Fruit fly (Drosophila melanogaster) whole organism, embryonic: Measurements from ENCODE around the gene ssp3.
A peak's percentile ranks its signal among the peaks of the same experiment; 100 is the strongest.

Experiments used
- Atf6 ChIP-seq: fragments of 200-800 bp; sonication (Bioruptor generic); IDR thresholded peaks from 2 replicates; pipeline ENCODE4 v1.3.6; 2022; ENCODE audit warnings: missing biosample characterization, missing genetic modification characterization
- CG10147 ChIP-seq: fragments of 200-800 bp; sonication (Bioruptor generic); optimal IDR thresholded peaks from 2 replicates; lab custom pipeline; 2019; ENCODE audit warnings: missing biosample characterization, mild to moderate bottlenecking, missing genetic modification characterization, moderate library complexity
- CG10209 ChIP-seq: fragments of 200-800 bp; sonication (Bioruptor generic); optimal IDR thresholded peaks from 3 replicates; lab custom pipeline; 2017; ENCODE audit warnings: missing biosample characterization, mild to moderate bottlenecking, missing genetic modification characterization, missing genetic modification reagents
- CG1024 ChIP-seq: fragments of 200-800 bp; sonication (Bioruptor generic); IDR thresholded peaks from 2 replicates; pipeline ENCODE4 v1.3.6; 2022; ENCODE audit warnings: missing biosample characterization, missing genetic modification characterization
- CG11696 ChIP-seq: fragments of 200-800 bp; sonication (Bioruptor generic); IDR thresholded peaks from 2 replicates; pipeline ENCODE4 v1.3.6; 2022; ENCODE audit warnings: missing biosample characterization, missing genetic modification characterization
- CG12744 ChIP-seq: fragments of 200-800 bp; sonication (Bioruptor generic); optimal IDR thresholded peaks from 2 replicates; lab custom pipeline; 2016; ENCODE audit warnings: missing biosample characterization, missing genetic modification characterization
- CG13775 ChIP-seq: fragments of 200-800 bp; sonication (Bioruptor generic); optimal IDR thresholded peaks from 3 replicates; lab custom pipeline; 2017; ENCODE audit warnings: missing biosample characterization, mild to moderate bottlenecking, missing genetic modification characterization
- CG18476 ChIP-seq: fragments of 200-800 bp; sonication (Bioruptor generic); optimal IDR thresholded peaks from 2 replicates; lab custom pipeline; 2016; ENCODE audit warnings: missing biosample characterization, mild to moderate bottlenecking, missing genetic modification characterization
- CG2120 ChIP-seq: fragments of 200-800 bp; sonication (Bioruptor generic); optimal IDR thresholded peaks from 3 replicates; lab custom pipeline; 2016; ENCODE audit warnings: missing biosample characterization, missing genetic modification characterization
- CG2129 ChIP-seq: fragments of 200-800 bp; sonication (Bioruptor generic); IDR thresholded peaks from 2 replicates; pipeline ENCODE4 v1.3.6; 2022; ENCODE audit warnings: missing biosample characterization, missing genetic modification characterization; ENCODE audit not compliant: partially characterized antibody
- CG30403 ChIP-seq: fragments of 200-800 bp; sonication (Bioruptor generic); optimal IDR thresholded peaks from 3 replicates; lab custom pipeline; 2016; ENCODE audit warnings: missing biosample characterization, missing genetic modification characterization
- CG32772 ChIP-seq: fragments of 200-800 bp; sonication (Bioruptor generic); IDR thresholded peaks from 2 replicates; pipeline ENCODE4 v1.3.6; 2022; ENCODE audit warnings: missing biosample characterization, missing genetic modification characterization
- CG4328 ChIP-seq: fragments of 200-800 bp; sonication (Bioruptor generic); optimal IDR thresholded peaks from 3 replicates; lab custom pipeline; 2017; ENCODE audit warnings: missing biosample characterization, missing genetic modification reagents, missing genetic modification characterization
- CG5245 ChIP-seq: fragments of 200-800 bp; sonication (Bioruptor generic); optimal IDR thresholded peaks from 3 replicates; lab custom pipeline; 2016; ENCODE audit warnings: missing biosample characterization, missing genetic modification characterization
- CG6272 ChIP-seq: fragments of 200-800 bp; sonication (Bioruptor generic); IDR thresholded peaks from 2 replicates; pipeline ENCODE4 v1.3.6; 2022; ENCODE audit warnings: missing biosample characterization, missing genetic modification characterization
- CrebB ChIP-seq: fragments of 200-800 bp; sonication (Bioruptor generic); optimal IDR thresholded peaks from 3 replicates; lab custom pipeline; 2018; ENCODE audit warnings: missing biosample characterization, mild to moderate bottlenecking, missing genetic modification characterization
- Dbx ChIP-seq: fragments of 200-800 bp; sonication (Bioruptor generic); IDR thresholded peaks from 3 replicates; pipeline ENCODE4 v1.3.6; 2022; ENCODE audit warnings: missing biosample characterization, missing genetic modification characterization
- E2f2 ChIP-seq: fragments of 200-800 bp; sonication (Bioruptor generic); IDR thresholded peaks from 2 replicates; pipeline ENCODE4 v1.3.6; 2022; ENCODE audit warnings: missing biosample characterization, missing genetic modification characterization
- HHEX ChIP-seq: fragments of 200-800 bp; sonication (Bioruptor generic); optimal IDR thresholded peaks from 3 replicates; lab custom pipeline; 2017; ENCODE audit warnings: missing biosample characterization, mild to moderate bottlenecking, missing genetic modification characterization, missing genetic modification reagents
- Hr78 ChIP-seq, 2 experiments: fragments of 200-800 bp in 1 of 2; fragments of >200 bp in 1 of 2; sonication (Bioruptor generic) in 1 of 2; optimal IDR thresholded peaks; 2 replicates each; lab custom pipeline; 2017 to 2019; ENCODE audit warnings: missing biosample characterization in 2 of 2, missing genetic modification characterization in 2 of 2, mild to moderate bottlenecking in 1 of 2, moderate library complexity in 1 of 2
- Lpt ChIP-seq: fragments of >200 bp; optimal IDR thresholded peaks from 2 replicates; lab custom pipeline; 2018; ENCODE audit warnings: missing biosample characterization, missing genetic modification characterization
- Med ChIP-seq: fragments of 200-800 bp; sonication (Bioruptor generic); peaks from one replicate; lab custom pipeline; 2016; ENCODE audit warnings: missing biosample characterization, missing genetic modification characterization, mild to moderate bottlenecking, inconsistent platforms, moderate library complexity
- Mes4 ChIP-seq: fragments of 200-800 bp; sonication (Bioruptor generic); optimal IDR thresholded peaks from 2 replicates; lab custom pipeline; 2016; ENCODE audit warnings: missing biosample characterization, missing genetic modification characterization
- Oli ChIP-seq: fragments of 200-800 bp; sonication (Bioruptor generic); optimal IDR thresholded peaks from 2 replicates; lab custom pipeline; 2018; ENCODE audit warnings: missing biosample characterization, mild to moderate bottlenecking, missing genetic modification characterization, moderate library complexity
- Poxn ChIP-seq: fragments of 200-800 bp; sonication (Bioruptor generic); IDR thresholded peaks from 2 replicates; pipeline ENCODE4 v1.3.6; 2022; ENCODE audit warnings: missing biosample characterization, missing genetic modification characterization
- Ravus ChIP-seq: fragments of 200-800 bp; sonication (Bioruptor generic); IDR thresholded peaks from 2 replicates; pipeline ENCODE4 v1.3.6; 2022; ENCODE audit warnings: missing biosample characterization, missing genetic modification characterization
- Sox100B ChIP-seq: fragments of 200-800 bp; sonication (Bioruptor generic); optimal IDR thresholded peaks from 3 replicates; lab custom pipeline; 2018; ENCODE audit warnings: missing biosample characterization, mild to moderate bottlenecking, missing genetic modification characterization
- ara ChIP-seq: fragments of 200-800 bp; sonication (Bioruptor generic); IDR thresholded peaks from 2 replicates; pipeline ENCODE4 v1.3.6; 2022; ENCODE audit warnings: missing biosample characterization, missing genetic modification characterization
- ato ChIP-seq: fragments of 200-800 bp; sonication (Bioruptor generic); IDR thresholded peaks from 2 replicates; pipeline ENCODE4 v1.3.6; 2022; ENCODE audit warnings: missing biosample characterization, missing genetic modification characterization; ENCODE audit not compliant: partially characterized antibody
- chm ChIP-seq: fragments of 200-800 bp; sonication (Bioruptor generic); IDR thresholded peaks from 2 replicates; pipeline ENCODE4 v1.3.6; 2022; ENCODE audit warnings: missing biosample characterization, missing genetic modification characterization
- da ChIP-seq: fragments of 200-800 bp; sonication (Bioruptor generic); optimal IDR thresholded peaks from 2 replicates; lab custom pipeline; 2016; ENCODE audit warnings: missing biosample characterization, missing genetic modification characterization
- dysf ChIP-seq: fragments of 200-800 bp; sonication (Bioruptor generic); IDR thresholded peaks from 3 replicates; pipeline ENCODE4 v1.3.6; 2022; ENCODE audit warnings: missing biosample characterization, missing genetic modification characterization
- ems ChIP-seq: fragments of 200-800 bp; sonication (Bioruptor generic); optimal IDR thresholded peaks from 3 replicates; lab custom pipeline; 2016; ENCODE audit warnings: missing biosample characterization, missing genetic modification characterization
- ftz-f1 ChIP-seq: fragments of 200-800 bp; sonication (Bioruptor generic); optimal IDR thresholded peaks from 2 replicates; lab custom pipeline; 2016; ENCODE audit warnings: missing biosample characterization, missing genetic modification characterization
- fu2 ChIP-seq: fragments of 200-800 bp; sonication (Bioruptor generic); optimal IDR thresholded peaks from 2 replicates; lab custom pipeline; 2016; ENCODE audit warnings: missing biosample characterization, missing genetic modification characterization
- gro ChIP-seq: fragments of 200-800 bp; sonication (Bioruptor generic); optimal IDR thresholded peaks from 2 replicates; lab custom pipeline; 2016; ENCODE audit warnings: missing biosample characterization, missing genetic modification characterization
- kah ChIP-seq: fragments of 200-800 bp; sonication (Bioruptor generic); optimal IDR thresholded peaks from 2 replicates; lab custom pipeline; 2018; ENCODE audit warnings: missing biosample characterization, mild to moderate bottlenecking, missing genetic modification characterization
- mirr ChIP-seq: fragments of 200-800 bp; sonication (Bioruptor generic); optimal IDR thresholded peaks from 3 replicates; lab custom pipeline; 2018; ENCODE audit warnings: missing biosample characterization, mild to moderate bottlenecking, missing genetic modification characterization
- pan ChIP-seq, 4 experiments: fragments of >200 bp in 3 of 4; fragments of 200-800 bp in 1 of 4; sonication (Bioruptor generic) in 1 of 4; optimal IDR thresholded peaks in 3 of 4; IDR thresholded peaks in 1 of 4; 2 replicates each; pipeline versions ENCODE4 v1.3.6 to Lab custom; 2017 to 2022; ENCODE audit warnings: missing biosample characterization in 2 of 4, missing genetic modification characterization in 2 of 4, mixed read lengths in 1 of 4
- peb ChIP-seq: fragments of 200-800 bp; sonication (Bioruptor generic); IDR thresholded peaks from 2 replicates; pipeline ENCODE4 v1.3.6; 2022; ENCODE audit warnings: missing biosample characterization, missing genetic modification characterization
- prd ChIP-seq, 3 experiments: fragments of >200 bp in 2 of 3; fragments of 200-800 bp in 1 of 3; sonication (Bioruptor generic) in 1 of 3; optimal IDR thresholded peaks in 2 of 3; IDR thresholded peaks in 1 of 3; 2 replicates in 2 of 3; 3 replicates in 1 of 3; pipeline versions ENCODE4 v1.3.6 to Lab custom; 2017 to 2022; ENCODE audit warnings: missing biosample characterization in 1 of 3, missing genetic modification characterization in 1 of 3
- pros ChIP-seq: fragments of 200-800 bp; sonication (Bioruptor generic); optimal IDR thresholded peaks from 3 replicates; lab custom pipeline; 2019; ENCODE audit warnings: missing biosample characterization, mild to moderate bottlenecking, missing genetic modification characterization, moderate library complexity
- sd ChIP-seq: fragments of 200-800 bp; sonication (Bioruptor generic); optimal IDR thresholded peaks from 3 replicates; lab custom pipeline; 2018; ENCODE audit warnings: missing biosample characterization, mild to moderate bottlenecking, missing genetic modification characterization, moderate library complexity
- sim ChIP-seq: fragments of 200-800 bp; sonication (Bioruptor generic); IDR thresholded peaks from 2 replicates; pipeline ENCODE4 v1.3.6; 2022; ENCODE audit warnings: missing biosample characterization, missing genetic modification characterization
- sisA ChIP-seq: fragments of 200-800 bp; sonication (Bioruptor generic); IDR thresholded peaks from 2 replicates; pipeline ENCODE4 v1.3.6; 2022; ENCODE audit warnings: missing biosample characterization, missing genetic modification characterization
- slou ChIP-seq: fragments of 200-800 bp; sonication (Bioruptor generic); optimal IDR thresholded peaks from 3 replicates; lab custom pipeline; 2016; ENCODE audit warnings: missing biosample characterization, missing genetic modification characterization
- trh ChIP-seq: fragments of 200-800 bp; sonication (Bioruptor generic); optimal IDR thresholded peaks from 2 replicates; lab custom pipeline; 2016; ENCODE audit warnings: missing biosample characterization, missing genetic modification characterization
- unc-4 ChIP-seq: fragments of 200-800 bp; sonication (Bioruptor generic); IDR thresholded peaks from 2 replicates; pipeline ENCODE4 v1.3.6; 2022; ENCODE audit warnings: missing biosample characterization, missing genetic modification characterization; ENCODE audit not compliant: partially characterized antibody
- wek ChIP-seq: fragments of 200-800 bp; sonication (Bioruptor generic); optimal IDR thresholded peaks from 3 replicates; lab custom pipeline; 2018; ENCODE audit warnings: missing biosample characterization, mild to moderate bottlenecking, missing genetic modification characterization, moderate library complexity
- zen2 ChIP-seq: fragments of 200-800 bp; sonication (Bioruptor generic); IDR thresholded peaks from 3 replicates; pipeline ENCODE4 v1.3.6; 2022; ENCODE audit warnings: missing biosample characterization, missing genetic modification characterization; ENCODE audit not compliant: partially characterized antibody
- zf30C ChIP-seq: fragments of 200-800 bp; sonication (Bioruptor generic); optimal IDR thresholded peaks from 3 replicates; lab custom pipeline; 2018; ENCODE audit warnings: missing biosample characterization, mild to moderate bottlenecking, missing genetic modification characterization

ssp3 gene

DNA sequence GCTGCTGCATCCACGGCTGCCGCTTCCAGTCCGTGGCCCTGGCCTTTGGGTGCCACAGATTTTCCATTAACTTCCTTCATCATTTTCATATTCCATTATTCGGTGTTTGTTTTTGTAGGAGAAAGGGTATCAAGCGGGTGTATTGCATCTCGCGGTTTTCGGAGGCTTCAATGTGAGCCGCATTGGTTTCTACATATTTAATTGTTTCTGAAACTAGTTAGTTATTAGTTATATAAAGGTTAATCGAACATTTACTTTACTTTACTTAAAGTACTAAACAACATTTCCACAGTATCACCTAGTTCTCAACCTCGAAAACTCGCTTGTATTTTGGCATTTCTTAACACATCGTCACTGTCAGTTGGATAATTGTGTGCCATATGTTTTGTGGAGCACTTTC lies 43.9 kb downstream of the ssp3 start (continued):
- peak; percentile 20 for TF ChIP-seq CG5245 (GFP tag; lab: Kevin White, UChicago)
- TF ChIP-seq mirr (GFP tag; lab: Kevin White, UChicago): no peak
- TF ChIP-seq CrebB (tag; lab: Kevin White, UChicago): no peak
- no peak for TF ChIP-seq Lpt (GFP tag; lab: Kevin White, UChicago)
- TF ChIP-seq Sox100B (GFP tag; lab: Kevin White, UChicago): peak; percentile 24
- TF ChIP-seq Oli (tag; lab: Kevin White, UChicago): peak; percentile 52
- TF ChIP-seq ato (GFP tag; lab: Robert Waterston, UW): no peak
- no peak for TF ChIP-seq E2f2
- TF ChIP-seq zf30C (GFP tag; lab: Kevin White, UChicago): no peak
- TF ChIP-seq ems (GFP tag; lab: Kevin White, UChicago): no peak
- no peak for TF ChIP-seq CG4328 (GFP tag; lab: Kevin White, UChicago)
- peak; percentile 37 for TF ChIP-seq sisA (GFP tag; lab: Robert Waterston, UW)
- TF ChIP-seq kah (GFP tag; lab: Kevin White, UChicago): no peak
- TF ChIP-seq wek (GFP tag; lab: Kevin White, UChicago): no peak
- peak; percentile 36; the same call in 1 of the 2 replicates for TF ChIP-seq peb
- no peak for TF ChIP-seq Atf6
- no peak for TF ChIP-seq sim (GFP tag; lab: Robert Waterston, UW)
- TF ChIP-seq CG10209 (GFP tag; lab: Kevin White, UChicago): peak; percentile 2
- no peak for TF ChIP-seq CG2120
- TF ChIP-seq prd (optimal IDR thresholded peaks at IDR 0.05; lab: Kevin White, UChicago): no peak
- TF ChIP-seq prd (GFP tag; IDR thresholded peaks at IDR 0.05; lab: Robert Waterston, UW): peak; percentile 71
- peak; percentile 87 for TF ChIP-seq Med (GFP tag; lab: Kevin White, UChicago)
- peak; percentile 37 for TF ChIP-seq CG30403 (GFP tag; lab: Kevin White, UChicago)
- TF ChIP-seq CG1024 (GFP tag; lab: Robert Waterston, UW): no peak
- TF ChIP-seq slou (GFP tag; lab: Kevin White, UChicago): no peak
- TF ChIP-seq CG32772 (GFP tag; lab: Robert Waterston, UW): peak; percentile 67; the same call in 1 of the 2 replicates
- TF ChIP-seq sd (tag; lab: Kevin White, UChicago): no peak
- no peak for TF ChIP-seq CG18476 (GFP tag; lab: Kevin White, UChicago)
- no peak for TF ChIP-seq CG12744 (GFP tag; lab: Kevin White, UChicago)
- no peak for TF ChIP-seq CG6272 (GFP tag; lab: Robert Waterston, UW)
- TF ChIP-seq Poxn (GFP tag; lab: Robert Waterston, UW): no peak
- no peak for TF ChIP-seq unc-4
- TF ChIP-seq Mes4 (GFP tag; lab: Kevin White, UChicago): peak; percentile 28
- TF ChIP-seq ara: peak; percentile 60
- TF ChIP-seq fu2 (GFP tag; lab: Kevin White, UChicago): no peak
- TF ChIP-seq Ravus (GFP tag; lab: Robert Waterston, UW): no peak
- TF ChIP-seq CG13775 (GFP tag; lab: Kevin White, UChicago): no peak
- TF ChIP-seq dysf (GFP tag; lab: Robert Waterston, UW): 0 out of 3 replicates have a peak, but pooled peaks have one; percentile 28
- TF ChIP-seq CG11696 (GFP tag; lab: Robert Waterston, UW): no peak
- TF ChIP-seq chm (GFP tag; lab: Robert Waterston, UW): no peak
- TF ChIP-seq Hr78 (GFP tag; optimal IDR thresholded peaks at IDR 0.05; lab: Kevin White, UChicago): no peak
- TF ChIP-seq zen2 (GFP tag; lab: Robert Waterston, UW): no peak
- TF ChIP-seq gro (GFP tag; lab: Kevin White, UChicago): no peak
- no peak for TF ChIP-seq CG10147 (GFP tag; lab: Kevin White, UChicago)
- no peak for TF ChIP-seq Dbx (GFP tag; lab: Robert Waterston, UW)
- no peak for TF ChIP-seq trh
- TF ChIP-seq ftz-f1: no peak
- TF ChIP-seq pros (GFP tag; lab: Kevin White, UChicago): no peak
- TF ChIP-seq pan (optimal IDR thresholded peaks at IDR 0.05; lab: Kevin White, UChicago): no peak
- peak in 1 of 2 experiments; percentile 6 for TF ChIP-seq pan (GFP tag; optimal IDR thresholded peaks at IDR 0.05 in 1 of 2, IDR thresholded peaks at IDR 0.05 in 1 of 2)
- no peak for TF ChIP-seq CG2129
- TF ChIP-seq da: no peak
- no peak for TF ChIP-seq HHEX (GFP tag; lab: Kevin White, UChicago)
